Worm (Caenorhabditis elegans): ENCODE data around the gene srd-36.

DNA sequence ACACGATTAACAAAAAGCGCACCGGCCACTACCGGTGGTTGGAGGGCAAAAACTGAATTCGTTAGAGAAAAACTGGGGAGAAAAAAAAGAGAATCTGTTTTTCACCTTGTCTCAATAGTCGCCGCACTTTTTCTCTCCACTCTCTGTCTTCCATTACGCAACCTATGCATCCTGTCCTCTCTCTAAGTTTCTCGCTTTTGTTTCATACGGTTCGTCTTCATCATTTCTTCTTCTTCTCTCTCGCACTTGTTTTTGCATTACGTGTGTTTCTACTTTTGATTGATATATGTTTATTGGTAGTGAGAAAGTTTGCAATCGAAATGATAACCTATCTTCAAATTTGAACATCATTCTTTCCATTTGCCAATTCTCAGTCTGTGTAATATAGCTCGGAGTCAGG lies 26.0 kb upstream of the srd-36 start:
- no peak for TF ChIP-seq dao-5 (tag; optimal IDR thresholded peaks at IDR 0.05)
- no peak for TF ChIP-seq W03F9.2 (tag; optimal IDR thresholded peaks at IDR 0.05)
- TF ChIP-seq him-1 (tag; optimal IDR thresholded peaks at IDR 0.05): no peak

All from whole organism, L4/young adult.